Worm (Caenorhabditis elegans) whole organism, L4 larva: Measurements from ENCODE around the gene cdk-1.

Experiments
- F37D6.2 ChIP-seq: sonication (generic microtip); optimal IDR thresholded peaks from 2 replicates; lab custom pipeline; 2016; ENCODE audit warnings: mild to moderate bottlenecking, missing genetic modification characterization, missing compliant biosample characterization
- F44E2.7 ChIP-seq: fragments of 200-800 bp; sonication (Bioruptor generic); IDR thresholded peaks from 2 replicates; pipeline ENCODE4 v2.1.2; 2022; ENCODE audit warnings: missing genetic modification characterization, missing compliant biosample characterization
- F49E8.2 ChIP-seq: sonication (generic microtip); optimal IDR thresholded peaks from 2 replicates; lab custom pipeline; 2016; ENCODE audit warnings: missing compliant biosample characterization, mild to moderate bottlenecking, missing genetic modification characterization, borderline replicate concordance
- T20F7.1 ChIP-seq: fragments of 200-800 bp; sonication (Bioruptor generic); optimal IDR thresholded peaks from 2 replicates; lab custom pipeline; 2018; ENCODE audit warnings: mild to moderate bottlenecking, missing genetic modification characterization, missing compliant biosample characterization
- Y48G9A.11 ChIP-seq: fragments of 200-800 bp; sonication (Bioruptor generic); IDR thresholded peaks from 2 replicates; pipeline ENCODE4 v1.3.6; 2022; ENCODE audit warnings: missing genetic modification reagents, missing genetic modification characterization, missing compliant biosample characterization
- Y5F2A.4 ChIP-seq: fragments of 200-800 bp; sonication (Bioruptor generic); optimal IDR thresholded peaks from 2 replicates; lab custom pipeline; 2018; ENCODE audit warnings: mild to moderate bottlenecking, missing genetic modification characterization, missing compliant biosample characterization
- aha-1 ChIP-seq: fragments of 150-350 bp; peaks from one replicate; lab custom pipeline; 2014; ENCODE audit warnings: missing biosample characterization, missing genetic modification characterization
- attf-4 ChIP-seq: sonication (generic microtip); optimal IDR thresholded peaks from 3 replicates; lab custom pipeline; 2017; ENCODE audit warnings: missing biosample characterization, missing genetic modification characterization
- ceh-20 ChIP-seq: fragments of 200-800 bp; sonication (Bioruptor generic); IDR thresholded peaks from 2 replicates; pipeline ENCODE4 v1.3.6; 2022; ENCODE audit warnings: missing genetic modification reagents, missing genetic modification characterization, missing compliant biosample characterization
- ceh-32 ChIP-seq: sonication (generic microtip); optimal IDR thresholded peaks from 2 replicates; lab custom pipeline; 2016; ENCODE audit warnings: mild to moderate bottlenecking, missing genetic modification characterization, missing compliant biosample characterization; ENCODE audit not compliant: poor library complexity
- ceh-62 ChIP-seq: sonication (generic microtip); optimal IDR thresholded peaks from 2 replicates; lab custom pipeline; 2017; ENCODE audit warnings: missing biosample characterization, missing genetic modification characterization
- ceh-82 ChIP-seq: sonication (generic microtip); optimal IDR thresholded peaks from 2 replicates; lab custom pipeline; 2017; ENCODE audit warnings: missing biosample characterization, missing genetic modification characterization
- cey-2 ChIP-seq: sonication (generic microtip); optimal IDR thresholded peaks from 3 replicates; lab custom pipeline; 2017; ENCODE audit warnings: missing genetic modification characterization, mild to moderate bottlenecking, missing compliant biosample characterization, antibody characterized with exemption, borderline replicate concordance; ENCODE audit not compliant: insufficient read depth
- dmd-8 ChIP-seq: fragments of 200-800 bp; sonication (Bioruptor generic); IDR thresholded peaks from 2 replicates; pipeline ENCODE4 v1.3.6; 2022; ENCODE audit warnings: missing genetic modification characterization, missing compliant biosample characterization
- dmd-9 ChIP-seq: fragments of 200-800 bp; sonication (Bioruptor generic); IDR thresholded peaks from 2 replicates; pipeline ENCODE4 v1.3.6; 2022; ENCODE audit warnings: missing genetic modification reagents, missing genetic modification characterization, missing compliant biosample characterization
- dpl-1 ChIP-seq: fragments of 150-350 bp; optimal IDR thresholded peaks from 2 replicates; lab custom pipeline; 2014; ENCODE audit warnings: missing biosample characterization, missing genetic modification reagents, missing genetic modification characterization
- dve-1 ChIP-seq: sonication (generic microtip); optimal IDR thresholded peaks from 2 replicates; lab custom pipeline; 2017; ENCODE audit warnings: antibody characterized with exemption, mild to moderate bottlenecking, missing genetic modification characterization, missing compliant biosample characterization; ENCODE audit not compliant: insufficient read depth
- egl-43 ChIP-seq: fragments of 200-800 bp; sonication (Bioruptor generic); IDR thresholded peaks from 2 replicates; pipeline ENCODE4 v1.3.6; 2022; ENCODE audit warnings: missing genetic modification reagents, missing genetic modification characterization, missing compliant biosample characterization
- fos-1 ChIP-seq: fragments of 150-350 bp; optimal IDR thresholded peaks from 2 replicates; lab custom pipeline; 2014; ENCODE audit warnings: missing biosample characterization, missing genetic modification characterization
- gei-8 ChIP-seq: fragments of 200-800 bp; sonication (Bioruptor generic); optimal IDR thresholded peaks from 2 replicates; lab custom pipeline; 2018; ENCODE audit warnings: mild to moderate bottlenecking, missing genetic modification characterization, missing compliant biosample characterization
- hlh-11 ChIP-seq: fragments of 200-800 bp; sonication (Bioruptor generic); optimal IDR thresholded peaks from 2 replicates; lab custom pipeline; 2018; ENCODE audit warnings: mild to moderate bottlenecking, missing genetic modification characterization, missing compliant biosample characterization
- hlh-30 ChIP-seq: sonication (generic microtip); optimal IDR thresholded peaks from 2 replicates; lab custom pipeline; 2017; ENCODE audit warnings: antibody characterized with exemption, mild to moderate bottlenecking, missing genetic modification characterization, missing compliant biosample characterization; ENCODE audit not compliant: insufficient read depth
- hmg-1.1 ChIP-seq: fragments of 200-800 bp; sonication (Bioruptor generic); IDR thresholded peaks from 2 replicates; pipeline ENCODE4 v1.3.6; 2022; ENCODE audit warnings: missing genetic modification reagents, missing genetic modification characterization, missing compliant biosample characterization
- lim-7 ChIP-seq: fragments of 200-800 bp; sonication (Bioruptor generic); IDR thresholded peaks from 2 replicates; pipeline ENCODE4 v1.3.6; 2022; ENCODE audit warnings: missing genetic modification characterization, missing compliant biosample characterization
- lin-13 ChIP-seq: fragments of 150-350 bp; optimal IDR thresholded peaks from 2 replicates; lab custom pipeline; 2014; ENCODE audit warnings: missing biosample characterization, missing genetic modification reagents, missing genetic modification characterization
- lin-29 ChIP-seq: fragments of 200-800 bp; sonication (Bioruptor generic); IDR thresholded peaks from 2 replicates; pipeline ENCODE4 v1.3.6; 2022; ENCODE audit warnings: missing genetic modification reagents, missing genetic modification characterization, missing compliant biosample characterization
- lsy-2 ChIP-seq, 2 experiments: fragments of 150-350 bp in 1 of 2; sonication (generic microtip) in 1 of 2; optimal IDR thresholded peaks; 2 replicates each; lab custom pipeline; 2014 to 2017; ENCODE audit warnings: missing biosample characterization in 2 of 2, missing genetic modification characterization in 2 of 2
- madf-9 ChIP-seq: fragments of 200-800 bp; sonication (Bioruptor generic); conservative IDR thresholded peaks from 2 replicates; pipeline ENCODE4 v1.3.6; 2022; ENCODE audit warnings: missing genetic modification reagents, missing genetic modification characterization, missing compliant biosample characterization
- mdl-1 ChIP-seq, 2 experiments: fragments of 150-350 bp in 1 of 2; sonication (generic microtip) in 1 of 2; optimal IDR thresholded peaks; 2 replicates each; lab custom pipeline; 2014 to 2017; ENCODE audit warnings: missing biosample characterization in 2 of 2, missing genetic modification characterization in 2 of 2
- mdt-29 ChIP-seq: fragments of 200-800 bp; sonication (Bioruptor generic); IDR thresholded peaks from 2 replicates; pipeline ENCODE4 v1.3.6; 2022; ENCODE audit warnings: missing genetic modification reagents, missing genetic modification characterization, missing compliant biosample characterization
- mxl-2 ChIP-seq: fragments of 200-800 bp; sonication (Bioruptor generic); conservative IDR thresholded peaks from 2 replicates; pipeline ENCODE4 v1.3.6; 2022; ENCODE audit warnings: missing genetic modification reagents, missing genetic modification characterization, missing compliant biosample characterization
- nhr-11 ChIP-seq: fragments of 150-350 bp; optimal IDR thresholded peaks from 2 replicates; lab custom pipeline; 2014; ENCODE audit warnings: missing biosample characterization, missing genetic modification characterization
- nhr-28 ChIP-seq: fragments of 150-350 bp; optimal IDR thresholded peaks from 2 replicates; lab custom pipeline; 2014; ENCODE audit warnings: missing biosample characterization, missing genetic modification characterization
- nhr-41 ChIP-seq: fragments of 200-800 bp; sonication (Bioruptor generic); IDR thresholded peaks from 2 replicates; pipeline ENCODE4 v1.3.6; 2022; ENCODE audit warnings: missing genetic modification reagents, missing genetic modification characterization, missing compliant biosample characterization
- nhr-76 ChIP-seq: fragments of 150-350 bp; optimal IDR thresholded peaks from 2 replicates; lab custom pipeline; 2014; ENCODE audit warnings: missing biosample characterization, missing genetic modification characterization
- pha-4 ChIP-seq, 2 experiments: fragments of 150-350 bp in 1 of 2; fragments of 200-800 bp in 1 of 2; sonication (Bioruptor generic) in 1 of 2; IDR thresholded peaks in 1 of 2; optimal IDR thresholded peaks in 1 of 2; 2 replicates each; pipeline versions ENCODE4 v1.3.6 to Lab custom; 2014 to 2022; ENCODE audit warnings: missing genetic modification characterization in 2 of 2, missing genetic modification reagents in 2 of 2, missing biosample characterization in 1 of 2, missing compliant biosample characterization in 1 of 2
- php-3 ChIP-seq: fragments of 200-800 bp; sonication (Bioruptor generic); IDR thresholded peaks from 2 replicates; pipeline ENCODE4 v1.3.6; 2022; ENCODE audit warnings: missing genetic modification reagents, missing genetic modification characterization, missing compliant biosample characterization
- saeg-2 ChIP-seq: fragments of 200-800 bp; sonication (Bioruptor generic); IDR thresholded peaks from 2 replicates; pipeline ENCODE4 v1.3.6; 2022; ENCODE audit warnings: missing genetic modification reagents, missing genetic modification characterization, missing compliant biosample characterization
- sdz-12 ChIP-seq: fragments of 200-800 bp; sonication (Bioruptor generic); optimal IDR thresholded peaks from 2 replicates; lab custom pipeline; 2018; ENCODE audit warnings: mild to moderate bottlenecking, missing genetic modification characterization, missing compliant biosample characterization
- set-16 ChIP-seq: fragments of 200-800 bp; sonication (Bioruptor generic); IDR thresholded peaks from 2 replicates; pipeline ENCODE4 v1.3.6; 2022; ENCODE audit warnings: missing genetic modification reagents, missing genetic modification characterization, missing compliant biosample characterization
- skn-1 ChIP-seq: fragments of 150-350 bp; optimal IDR thresholded peaks from 2 replicates; lab custom pipeline; 2014; ENCODE audit warnings: missing biosample characterization, missing genetic modification characterization
- unc-39 ChIP-seq: sonication (generic microtip); optimal IDR thresholded peaks from 2 replicates; lab custom pipeline; 2017; ENCODE audit warnings: missing biosample characterization, missing genetic modification characterization
- unc-62 ChIP-seq, 3 experiments: fragments of 150-350 bp in 1 of 3; sonication (generic microtip); optimal IDR thresholded peaks in 2 of 3; peaks in 1 of 3; 1 replicate in 1 of 3; 2 replicates in 2 of 3; lab custom pipeline; 2014 to 2017; ENCODE audit warnings: missing biosample characterization in 3 of 3, missing genetic modification characterization in 3 of 3, missing genetic modification reagents in 3 of 3, missing genotype in 1 of 3
- zfp-3 ChIP-seq: fragments of 200-800 bp; sonication (Bioruptor generic); conservative IDR thresholded peaks from 2 replicates; pipeline ENCODE4 v1.3.6; 2022; ENCODE audit warnings: missing genetic modification reagents, missing genetic modification characterization, missing compliant biosample characterization
- ztf-11 ChIP-seq: fragments of 150-350 bp; optimal IDR thresholded peaks from 2 replicates; lab custom pipeline; 2014; ENCODE audit warnings: missing biosample characterization, missing genetic modification characterization
- ztf-7 ChIP-seq: fragments of 150-350 bp; optimal IDR thresholded peaks from 2 replicates; lab custom pipeline; 2014; ENCODE audit warnings: missing biosample characterization, missing genetic modification characterization

cdk-1 gene

ce11 chrIII:9702665-9703252 lies 44.5 kb upstream of the cdk-1 start (continued):
- TF ChIP-seq madf-9 (GFP tag; lab: Robert Waterston, UW) = no peak
- peak; percentile 1 for TF ChIP-seq F37D6.2 (tag; lab: Kevin White, UChicago)
- TF ChIP-seq zfp-3 (GFP tag; lab: Robert Waterston, UW) = no peak
- no peak for TF ChIP-seq lim-7
- no peak for TF ChIP-seq attf-4 (tag; lab: Kevin White, UChicago)
- no peak for TF ChIP-seq skn-1
- no peak for TF ChIP-seq nhr-76 (tag; lab: Kevin White, UChicago)
- TF ChIP-seq dmd-8 (GFP tag; lab: Robert Waterston, UW) = no peak
- TF ChIP-seq hlh-11 (tag; lab: Kevin White, UChicago) = peak; percentile 48
- TF ChIP-seq lsy-2 (tag; optimal IDR thresholded peaks at IDR 0.05; lab: Kevin White, UChicago) = peak in 1 of 2 experiments; percentile 6
- peak in 1 of 2 experiments; percentile 67 for TF ChIP-seq mdl-1 (tag; optimal IDR thresholded peaks at IDR 0.05; lab: Kevin White, UChicago)
- TF ChIP-seq egl-43 (GFP tag; lab: Robert Waterston, UW) = 0 out of 2 replicates have a peak, but pooled peaks have one; percentile 15
- TF ChIP-seq lin-29 = no peak
- peak; percentile 7; the same call in 1 of the 2 replicates for TF ChIP-seq hmg-1.1 (GFP tag; lab: Robert Waterston, UW)
- no peak for TF ChIP-seq fos-1 (tag; lab: Kevin White, UChicago)
- no peak for TF ChIP-seq ceh-62 (tag; lab: Kevin White, UChicago)
- no peak for TF ChIP-seq gei-8
- no peak for TF ChIP-seq mdt-29
- peak; percentile 27; the same call in 1 of the 2 replicates for TF ChIP-seq set-16 (GFP tag; lab: Robert Waterston, UW)
- TF ChIP-seq saeg-2 = no peak
- TF ChIP-seq aha-1 = peak; percentile 72
- TF ChIP-seq dve-1 = no peak
- no peak for TF ChIP-seq nhr-28 (tag; lab: Kevin White, UChicago)
- TF ChIP-seq T20F7.1 (GFP tag; lab: Kevin White, UChicago) = no peak
- no peak for TF ChIP-seq ceh-82 (tag; lab: Kevin White, UChicago)
- TF ChIP-seq ceh-20 (GFP tag; lab: Robert Waterston, UW) = no peak
- no peak for TF ChIP-seq nhr-41 (GFP tag; lab: Robert Waterston, UW)

- TF ChIP-seq F49E8.2 (tag; lab: Kevin White, UChicago) = no peak
- TF ChIP-seq Y48G9A.11 = no peak
- no peak for TF ChIP-seq nhr-41 (GFP tag; lab: Robert Waterston, UW)
- peak in 1 of 2 experiments; percentile 94 for TF ChIP-seq unc-62 (GFP tag; optimal IDR thresholded peaks at IDR 0.05 in 1 of 2; lab: Kevin White, UChicago)
- TF ChIP-seq unc-62 (tag; optimal IDR thresholded peaks at IDR 0.05; lab: Kevin White, UChicago) = no peak
- TF ChIP-seq nhr-76 (tag; lab: Kevin White, UChicago) = no peak
- TF ChIP-seq aha-1 = peak; percentile 74
- no peak for TF ChIP-seq dpl-1 (GFP tag; lab: Kevin White, UChicago)
- no peak for TF ChIP-seq mxl-2 (GFP tag; lab: Robert Waterston, UW)
- no peak for TF ChIP-seq ztf-11 (tag; lab: Kevin White, UChicago)
- TF ChIP-seq Y5F2A.4 (GFP tag; lab: Kevin White, UChicago) = no peak
- TF ChIP-seq F44E2.7 (GFP tag; lab: Robert Waterston, UW) = no peak
- no peak for TF ChIP-seq dmd-9 (GFP tag; lab: Robert Waterston, UW)
- TF ChIP-seq unc-39 (tag; lab: Kevin White, UChicago) = no peak
- TF ChIP-seq php-3 = no peak
- TF ChIP-seq pha-4 (GFP tag; IDR thresholded peaks at IDR 0.05; lab: Robert Waterston, UW) = no peak
- TF ChIP-seq pha-4 (tag; optimal IDR thresholded peaks at IDR 0.05; lab: Kevin White, UChicago) = no peak
- TF ChIP-seq ceh-82 (tag; lab: Kevin White, UChicago) = no peak
- no peak for TF ChIP-seq cey-2
- TF ChIP-seq dve-1 = peak; percentile 55
- peak; percentile 40 for TF ChIP-seq nhr-11 (tag; lab: Kevin White, UChicago)
- TF ChIP-seq ceh-32 (tag; lab: Kevin White, UChicago) = no peak
- no peak for TF ChIP-seq dmd-8 (GFP tag; lab: Robert Waterston, UW)
- no peak for TF ChIP-seq lin-13 (GFP tag; lab: Kevin White, UChicago)
- TF ChIP-seq ztf-7 (tag; lab: Kevin White, UChicago) = no peak
- TF ChIP-seq hlh-30 (tag; lab: Kevin White, UChicago) = peak; percentile 31
- no peak for TF ChIP-seq sdz-12
Observed at ce11 chrIII:9703747-9704605, 43.3 kb upstream of the cdk-1 start.
